Worm (Caenorhabditis elegans) whole organism, late embryonic: ENCODE data around the gene pdk-1.

Experiments used
- ceh-9 ChIP-seq: sonication (generic microtip); optimal IDR thresholded peaks from 2 replicates; lab custom pipeline; 2016; ENCODE audit warnings: mild to moderate bottlenecking, missing genetic modification characterization, inconsistent platforms, missing compliant biosample characterization
- hlh-30 ChIP-seq: sonication (generic microtip); optimal IDR thresholded peaks from 2 replicates; lab custom pipeline; 2017; ENCODE audit warnings: antibody characterized with exemption, missing genetic modification characterization, missing compliant biosample characterization; ENCODE audit not compliant: insufficient read depth
- pqm-1 ChIP-seq: sonication (generic microtip); optimal IDR thresholded peaks from 2 replicates; lab custom pipeline; 2016; ENCODE audit warnings: missing genetic modification characterization, missing compliant biosample characterization

DNA sequence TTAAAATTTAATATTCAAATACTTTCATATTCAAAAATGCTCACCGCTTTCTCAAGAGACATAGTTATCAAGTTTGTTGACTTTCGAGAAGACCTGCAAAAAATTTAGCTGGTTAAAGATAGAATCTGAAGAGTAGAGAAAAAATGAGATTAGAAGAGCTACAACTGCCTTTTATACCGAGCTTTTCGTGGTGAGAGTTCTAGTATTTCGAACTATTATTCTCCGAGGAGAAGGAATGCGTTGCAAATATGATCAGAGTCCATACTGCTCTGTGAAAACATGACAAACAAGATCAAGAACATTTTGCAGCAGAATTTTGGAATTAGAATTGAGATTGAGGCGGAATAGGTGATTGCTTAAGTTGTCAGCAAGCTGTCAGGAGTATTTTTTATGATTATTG lies 39.5 kb downstream of the pdk-1 start, which contains the start of gene F56C3.4:
- TF ChIP-seq hlh-30 (tag; lab: Kevin White, UChicago), result no peak
- no peak for TF ChIP-seq ceh-9 (tag; lab: Kevin White, UChicago)
- TF ChIP-seq pqm-1, result no peak
